Fruit fly (Drosophila melanogaster) whole organism, embryonic: Measurements from ENCODE around the gene CG32590.

Experiments
- Abd-B ChIP-seq: fragments of 200-800 bp; sonication (Bioruptor generic); optimal IDR thresholded peaks from 2 replicates; lab custom pipeline; 2018; ENCODE audit warnings: missing biosample characterization, mild to moderate bottlenecking, missing genetic modification characterization, moderate library complexity
- Aef1 ChIP-seq: fragments of 200-800 bp; sonication (Bioruptor generic); IDR thresholded peaks from 3 replicates; pipeline ENCODE4 v1.3.6; 2022; ENCODE audit warnings: missing biosample characterization, missing genetic modification characterization
- Atf3 ChIP-seq: fragments of 200-800 bp; sonication (Bioruptor generic); optimal IDR thresholded peaks from 3 replicates; lab custom pipeline; 2016; ENCODE audit warnings: missing biosample characterization, missing genetic modification characterization
- C15 ChIP-seq: fragments of 200-800 bp; sonication (Bioruptor generic); IDR thresholded peaks from 3 replicates; pipeline ENCODE4 v1.3.6; 2022; ENCODE audit warnings: missing biosample characterization, missing genetic modification characterization
- CG10267 ChIP-seq: fragments of 200-800 bp; sonication (Bioruptor generic); optimal IDR thresholded peaks from 2 replicates; lab custom pipeline; 2018; ENCODE audit warnings: missing biosample characterization, mild to moderate bottlenecking, missing genetic modification characterization, moderate library complexity
- CG10366 ChIP-seq: fragments of 200-800 bp; sonication (Bioruptor generic); IDR thresholded peaks from 2 replicates; pipeline ENCODE4 v1.3.6; 2022; ENCODE audit warnings: missing biosample characterization, missing genetic modification characterization
- CG10462 ChIP-seq: fragments of 200-800 bp; sonication (Bioruptor generic); optimal IDR thresholded peaks from 2 replicates; lab custom pipeline; 2016; ENCODE audit warnings: missing biosample characterization, missing genetic modification characterization
- CG11085 ChIP-seq: fragments of 200-800 bp; sonication (Bioruptor generic); IDR thresholded peaks from 2 replicates; pipeline ENCODE4 v1.3.6; 2022; ENCODE audit warnings: missing biosample characterization, missing genetic modification characterization
- CG11456 ChIP-seq: fragments of 200-800 bp; sonication (Bioruptor generic); IDR thresholded peaks from 3 replicates; pipeline ENCODE4 v1.3.6; 2022; ENCODE audit warnings: missing biosample characterization, missing genetic modification characterization
- CG12769 ChIP-seq: fragments of 200-800 bp; sonication (Bioruptor generic); optimal IDR thresholded peaks from 2 replicates; lab custom pipeline; 2019; ENCODE audit warnings: missing biosample characterization, mild to moderate bottlenecking, missing genetic modification characterization, moderate library complexity
- CG15011 ChIP-seq: fragments of 200-800 bp; sonication (Bioruptor generic); optimal IDR thresholded peaks from 3 replicates; lab custom pipeline; 2018; ENCODE audit warnings: missing biosample characterization, mild to moderate bottlenecking, missing genetic modification characterization
- CG1529 ChIP-seq: fragments of 200-800 bp; sonication (Bioruptor generic); optimal IDR thresholded peaks from 3 replicates; lab custom pipeline; 2018; ENCODE audit warnings: missing biosample characterization, missing genetic modification characterization
- CG15601 ChIP-seq: fragments of 200-800 bp; sonication (Bioruptor generic); optimal IDR thresholded peaks from 3 replicates; lab custom pipeline; 2019; ENCODE audit warnings: missing biosample characterization, mild to moderate bottlenecking, missing genetic modification characterization, moderate library complexity
- CG17361 ChIP-seq: fragments of 200-800 bp; sonication (Bioruptor generic); IDR thresholded peaks from 3 replicates; pipeline ENCODE4 v1.3.6; 2022; ENCODE audit warnings: missing biosample characterization, missing genetic modification characterization
- CG1792 ChIP-seq: fragments of 200-800 bp; sonication (Bioruptor generic); optimal IDR thresholded peaks from 2 replicates; lab custom pipeline; 2016; ENCODE audit warnings: missing biosample characterization, missing genetic modification characterization
- CG2129 ChIP-seq: fragments of 200-800 bp; sonication (Bioruptor generic); IDR thresholded peaks from 2 replicates; pipeline ENCODE4 v1.3.6; 2022; ENCODE audit warnings: missing biosample characterization, missing genetic modification characterization; ENCODE audit not compliant: partially characterized antibody
- CG30403 ChIP-seq: fragments of 200-800 bp; sonication (Bioruptor generic); optimal IDR thresholded peaks from 3 replicates; lab custom pipeline; 2016; ENCODE audit warnings: missing biosample characterization, missing genetic modification characterization
- CG4424 ChIP-seq: fragments of 200-800 bp; sonication (Bioruptor generic); optimal IDR thresholded peaks from 3 replicates; lab custom pipeline; 2016; ENCODE audit warnings: missing biosample characterization, missing genetic modification characterization
- CG6654 ChIP-seq: fragments of 200-800 bp; sonication (Bioruptor generic); optimal IDR thresholded peaks from 2 replicates; lab custom pipeline; 2017; ENCODE audit warnings: missing biosample characterization, mild to moderate bottlenecking, missing genetic modification characterization
- CG7987 ChIP-seq: fragments of 200-800 bp; sonication (Bioruptor generic); optimal IDR thresholded peaks from 2 replicates; lab custom pipeline; 2018; ENCODE audit warnings: missing biosample characterization, mild to moderate bottlenecking, missing genetic modification characterization, moderate library complexity
- CG8388 ChIP-seq: fragments of 200-800 bp; sonication (Bioruptor generic); optimal IDR thresholded peaks from 2 replicates; lab custom pipeline; 2019; ENCODE audit warnings: missing biosample characterization, mild to moderate bottlenecking, missing genetic modification characterization, moderate library complexity
- CG8478 ChIP-seq: fragments of >200 bp; optimal IDR thresholded peaks from 2 replicates; lab custom pipeline; 2018
- CoRest ChIP-seq: fragments of 200-800 bp; sonication (Bioruptor generic); optimal IDR thresholded peaks from 3 replicates; lab custom pipeline; 2018; ENCODE audit warnings: missing biosample characterization, mild to moderate bottlenecking, missing genetic modification characterization, moderate library complexity
- Dip2 ChIP-seq: fragments of 200-800 bp; sonication (Bioruptor generic); IDR thresholded peaks from 2 replicates; pipeline ENCODE4 v1.3.6; 2022; ENCODE audit warnings: missing biosample characterization, missing genetic modification characterization
- Dll ChIP-seq: fragments of 200-800 bp; sonication (Bioruptor generic); IDR thresholded peaks from 4 replicates; pipeline ENCODE4 v1.3.6; 2022; ENCODE audit warnings: missing biosample characterization, missing genetic modification characterization; ENCODE audit not compliant: partially characterized antibody
- Elba2 ChIP-seq: fragments of 200-800 bp; sonication (Bioruptor generic); optimal IDR thresholded peaks from 3 replicates; lab custom pipeline; 2016; ENCODE audit warnings: missing biosample characterization, missing genetic modification characterization
- Gug ChIP-seq: fragments of 200-800 bp; sonication (Bioruptor generic); IDR thresholded peaks from 4 replicates; pipeline ENCODE4 v1.3.6; 2022; ENCODE audit warnings: missing biosample characterization, missing genetic modification characterization
- Hand ChIP-seq: fragments of 200-800 bp; sonication (Bioruptor generic); optimal IDR thresholded peaks from 2 replicates; lab custom pipeline; 2017; ENCODE audit warnings: mild to moderate bottlenecking, missing biosample characterization, missing genetic modification reagents, missing genetic modification characterization
- Hr3 ChIP-seq: fragments of 200-800 bp; sonication (Bioruptor generic); optimal IDR thresholded peaks from 3 replicates; lab custom pipeline; 2016; ENCODE audit warnings: missing biosample characterization, missing genetic modification characterization
- MBD-R2 ChIP-seq: fragments of 200-800 bp; sonication (Bioruptor generic); IDR thresholded peaks from 2 replicates; pipeline ENCODE4 v1.3.6; 2022; ENCODE audit warnings: missing biosample characterization, missing genetic modification characterization
- Mad ChIP-seq: fragments of 200-800 bp; sonication (Bioruptor generic); optimal IDR thresholded peaks from 2 replicates; lab custom pipeline; 2016; ENCODE audit warnings: missing biosample characterization, missing genetic modification characterization
- YL-1 ChIP-seq: fragments of 200-800 bp; sonication (Bioruptor generic); optimal IDR thresholded peaks from 3 replicates; lab custom pipeline; 2017; ENCODE audit warnings: missing biosample characterization, mild to moderate bottlenecking, missing genetic modification characterization
- abd-A ChIP-seq: fragments of 200-800 bp; sonication (Bioruptor generic); optimal IDR thresholded peaks from 3 replicates; lab custom pipeline; 2019; ENCODE audit warnings: missing biosample characterization, mild to moderate bottlenecking, missing genetic modification characterization, moderate library complexity
- da ChIP-seq: fragments of 200-800 bp; sonication (Bioruptor generic); optimal IDR thresholded peaks from 2 replicates; lab custom pipeline; 2016; ENCODE audit warnings: missing biosample characterization, missing genetic modification characterization
- eyg ChIP-seq: fragments of 200-800 bp; sonication (Bioruptor generic); optimal IDR thresholded peaks from 3 replicates; lab custom pipeline; 2016; ENCODE audit warnings: missing biosample characterization, missing genetic modification characterization
- fd3F ChIP-seq: fragments of 200-800 bp; sonication (Bioruptor generic); optimal IDR thresholded peaks from 2 replicates; lab custom pipeline; 2018; ENCODE audit warnings: missing biosample characterization, mild to moderate bottlenecking, missing genetic modification characterization, moderate library complexity
- fd96Cb ChIP-seq: fragments of 200-800 bp; sonication (Bioruptor generic); optimal IDR thresholded peaks from 2 replicates; lab custom pipeline; 2018; ENCODE audit warnings: missing biosample characterization, mild to moderate bottlenecking, missing genetic modification characterization, moderate library complexity
- gsb ChIP-seq: fragments of 200-800 bp; sonication (Bioruptor generic); IDR thresholded peaks from 2 replicates; pipeline ENCODE4 v1.3.6; 2022; ENCODE audit warnings: missing biosample characterization, missing genetic modification characterization
- knrl ChIP-seq: fragments of 200-800 bp; sonication (Bioruptor generic); IDR thresholded peaks from 3 replicates; pipeline ENCODE4 v1.3.6; 2022; ENCODE audit warnings: missing biosample characterization, missing genetic modification characterization; ENCODE audit not compliant: partially characterized antibody
- lilli ChIP-seq: fragments of 200-800 bp; sonication (Bioruptor generic); optimal IDR thresholded peaks from 3 replicates; lab custom pipeline; 2016; ENCODE audit warnings: missing biosample characterization, missing genetic modification characterization
- lov ChIP-seq, 2 experiments: fragments of 200-800 bp in 1 of 2; fragments of >200 bp in 1 of 2; sonication (Bioruptor generic) in 1 of 2; IDR thresholded peaks in 1 of 2; optimal IDR thresholded peaks in 1 of 2; 2 replicates in 1 of 2; 3 replicates in 1 of 2; pipeline versions ENCODE4 v1.3.6 to Lab custom; 2017 to 2022; ENCODE audit warnings: missing biosample characterization in 1 of 2, missing genetic modification characterization in 1 of 2
- nom ChIP-seq: fragments of 200-800 bp; sonication (Bioruptor generic); optimal IDR thresholded peaks from 2 replicates; lab custom pipeline; 2017; ENCODE audit warnings: missing biosample characterization, missing genetic modification characterization, mild to moderate bottlenecking, moderate library complexity, missing genetic modification reagents
- oc ChIP-seq: fragments of 200-800 bp; sonication (Bioruptor generic); optimal IDR thresholded peaks from 2 replicates; lab custom pipeline; 2018; ENCODE audit warnings: missing biosample characterization, mild to moderate bottlenecking, missing genetic modification characterization, moderate library complexity
- psq ChIP-seq: fragments of 200-800 bp; sonication (Bioruptor generic); optimal IDR thresholded peaks from 2 replicates; lab custom pipeline; 2017; ENCODE audit warnings: missing biosample characterization, missing genetic modification characterization
- seq ChIP-seq: fragments of 200-800 bp; sonication (Bioruptor generic); IDR thresholded peaks from 2 replicates; pipeline ENCODE4 v1.3.6; 2022; ENCODE audit warnings: missing biosample characterization, missing genetic modification characterization
- ssp ChIP-seq: fragments of 200-800 bp; sonication (Bioruptor generic); IDR thresholded peaks from 2 replicates; pipeline ENCODE4 v1.3.6; 2022; ENCODE audit warnings: missing biosample characterization, missing genetic modification characterization
- stc ChIP-seq: fragments of 200-800 bp; sonication (Bioruptor generic); IDR thresholded peaks from 2 replicates; pipeline ENCODE4 v1.3.6; 2022; ENCODE audit warnings: missing biosample characterization, missing genetic modification characterization
- twi ChIP-seq: fragments of 200-800 bp; optimal IDR thresholded peaks from 2 replicates; lab custom pipeline; 2019; ENCODE audit warnings: missing biosample characterization, mild to moderate bottlenecking, missing genetic modification characterization, moderate library complexity
- wek ChIP-seq: fragments of 200-800 bp; sonication (Bioruptor generic); optimal IDR thresholded peaks from 3 replicates; lab custom pipeline; 2018; ENCODE audit warnings: missing biosample characterization, mild to moderate bottlenecking, missing genetic modification characterization, moderate library complexity
- yki ChIP-seq: fragments of >200 bp; optimal IDR thresholded peaks from 3 replicates; lab custom pipeline; 2018

The CG32590 gene

DNA sequence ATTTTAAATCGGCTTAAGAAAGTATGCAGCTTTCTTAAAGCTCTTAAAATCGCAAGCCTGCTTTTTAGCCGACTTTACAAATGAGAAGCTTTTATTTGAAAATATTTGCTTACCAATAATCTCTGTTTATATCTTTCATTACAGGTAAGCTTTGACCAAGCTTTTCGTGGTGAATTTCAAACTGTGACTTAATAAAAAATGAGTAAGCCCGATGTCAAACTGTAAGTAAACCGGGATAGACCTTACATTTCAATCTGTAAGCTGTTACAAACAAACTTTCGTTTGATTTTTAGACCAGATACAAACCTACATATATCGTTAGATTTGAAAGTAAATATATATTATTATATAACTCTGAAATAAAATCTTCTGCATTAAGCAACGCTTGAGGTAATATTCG is 46.6 kb upstream of the CG32590 start (continued):
- no peak for TF ChIP-seq CG8478 (lab: Kevin White, UChicago)
- no peak for TF ChIP-seq CG15601 (tag; lab: Kevin White, UChicago)
- TF ChIP-seq CG12769: peak; percentile 74
- TF ChIP-seq psq (GFP tag; lab: Kevin White, UChicago): no peak
- no peak for TF ChIP-seq CG15011 (GFP tag; lab: Kevin White, UChicago)
- TF ChIP-seq CG2129: no peak
- no peak for TF ChIP-seq CG17361 (GFP tag; lab: Robert Waterston, UW)
- peak; percentile 11 for TF ChIP-seq Abd-B (GFP tag; lab: Kevin White, UChicago)
- no peak for TF ChIP-seq CG11456 (GFP tag; lab: Robert Waterston, UW)
- TF ChIP-seq YL-1 (GFP tag; lab: Kevin White, UChicago): no peak
- no peak for TF ChIP-seq CG1792 (GFP tag; lab: Kevin White, UChicago)
- TF ChIP-seq twi (tag; lab: Kevin White, UChicago): no peak

dm6 chrX:14883993-14884392 is 45.1 kb upstream of the CG32590 start:
- TF ChIP-seq CoRest (no peak), Hr3 (GFP tag; lab: Kevin White, UChicago) (no peak), Atf3 (GFP tag; lab: Kevin White, UChicago) (no peak), CG11085 (GFP tag; lab: Robert Waterston, UW) (no peak), gsb (GFP tag; lab: Robert Waterston, UW) (no peak), CG4424 (GFP tag; lab: Kevin White, UChicago) (no peak), lov (optimal IDR thresholded peaks at IDR 0.05; lab: Kevin White, UChicago) (no peak), lov (GFP tag; IDR thresholded peaks at IDR 0.05; lab: Robert Waterston, UW) (no peak), fd3F (GFP tag; lab: Kevin White, UChicago) (no peak), da (no peak), CG6654 (GFP tag; lab: Kevin White, UChicago) (no peak), CG30403 (GFP tag; lab: Kevin White, UChicago) (no peak), ssp (GFP tag; lab: Robert Waterston, UW) (no peak), Mad (no peak), seq (GFP tag; lab: Robert Waterston, UW) (no peak), Elba2 (no peak), eyg (GFP tag; lab: Kevin White, UChicago) (no peak), CG10462 (GFP tag; lab: Kevin White, UChicago) (no peak), knrl (GFP tag; lab: Robert Waterston, UW) (no peak)

- TF ChIP-seq wek (peak; percentile 64), CG10366 (GFP tag; lab: Robert Waterston, UW) (peak; percentile 83), CG10267 (peak; percentile 76), fd96Cb (tag; lab: Kevin White, UChicago) (peak; percentile 89), MBD-R2 (GFP tag; lab: Robert Waterston, UW) (peak; percentile 43; the same call in 1 of the 2 replicates), CG7987 (GFP tag; lab: Kevin White, UChicago) (no peak), stc (GFP tag; lab: Robert Waterston, UW) (peak; percentile 90), yki (lab: Kevin White, UChicago) (no peak), Gug (GFP tag; lab: Robert Waterston, UW) (peak; percentile 65; the same call in 2 of the 4 replicates), Hand (GFP tag; lab: Kevin White, UChicago) (peak; percentile 31), Aef1 (GFP tag; lab: Robert Waterston, UW) (peak; percentile 69), YL-1 (GFP tag; lab: Kevin White, UChicago) (peak; percentile 9), lilli (GFP tag; lab: Kevin White, UChicago) (peak; percentile 79), CG1529 (peak; percentile 84), C15 (no peak), CG8388 (peak; percentile 89), nom (GFP tag; lab: Kevin White, UChicago) (no peak), abd-A (tag; lab: Kevin White, UChicago) (peak; percentile 10), Dip2 (GFP tag; lab: Robert Waterston, UW) (no peak), oc (tag; lab: Kevin White, UChicago) (peak; percentile 92), Dll (GFP tag; lab: Robert Waterston, UW) (no peak)
These were observed 43.7 kb upstream of the CG32590 start, which contains the start of the genes CG45064 and CG45065 for dm6 chrX:14882536-14883118. CG45064 (minus strand) TSS chrX:14882586. CG45065 (minus strand) TSS chrX:14882586.
